Fruit fly (Drosophila melanogaster): Measurements from ENCODE around the gene MFS10.
A peak's percentile ranks its signal among the peaks of the same experiment; 100 is the strongest.
"Not testable (repeated sequence)": the region's sequence is repeated elsewhere in the genome, so short reads cannot be mapped to it uniquely, and the experiment has no call there.

DNA sequence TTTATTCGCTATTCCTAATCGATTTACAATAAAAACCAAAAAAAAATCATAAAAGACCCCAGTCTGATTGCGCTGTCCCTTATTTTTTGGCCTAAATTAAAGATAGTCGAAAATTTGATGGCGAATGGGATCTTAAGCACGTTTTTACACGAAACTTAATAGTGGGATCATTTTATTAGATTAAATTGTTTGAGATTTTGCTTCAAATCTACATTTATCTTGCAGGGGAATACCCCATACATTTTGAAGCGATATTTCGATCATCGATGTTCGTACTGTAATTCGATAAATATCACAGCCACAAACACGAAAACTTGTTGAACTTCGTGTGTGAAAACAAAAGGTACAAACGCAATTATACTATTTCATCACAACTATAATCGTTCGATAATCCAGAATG lies 55.4 kb downstream of the MFS10 start, which contains the start of gene CG32641:
- not testable (repeated sequence) for TF ChIP-seq sna (GFP tag; IDR thresholded peaks at IDR 0.05; ENCODE audit: partially characterized antibody); fru (optimal IDR thresholded peaks at IDR 0.05); sc (optimal IDR thresholded peaks at IDR 0.05); sc (GFP tag; optimal IDR thresholded peaks at IDR 0.05); Poxn (GFP tag; IDR thresholded peaks at IDR 0.05); CG14860 (GFP tag; IDR thresholded peaks at IDR 0.05; ENCODE audit: partially characterized antibody); Rx (GFP tag; IDR thresholded peaks at IDR 0.05); Dll (GFP tag; IDR thresholded peaks at IDR 0.05; ENCODE audit: partially characterized antibody); CG14014 (GFP tag; IDR thresholded peaks at IDR 0.05); br (optimal IDR thresholded peaks at IDR 0.05); Fer3 (tag; optimal IDR thresholded peaks at IDR 0.05); CG10209 (GFP tag; optimal IDR thresholded peaks at IDR 0.05); Fer1 (GFP tag; optimal IDR thresholded peaks at IDR 0.05); ewg (GFP tag; optimal IDR thresholded peaks at IDR 0.05)
- TF ChIP-seq inv (GFP tag; IDR thresholded peaks at IDR 0.05; ENCODE audit: partially characterized antibody), result peak; percentile 47; the same call in 1 of the 2 replicates

Measured in whole organism, embryonic.